Fruit fly (Drosophila melanogaster): ENCODE results near the gene Alp12.

The Alp12 gene

dm6 chr2L:19439598-19440230 lies 15.9 kb downstream of the Alp12 start (continued):
- TF ChIP-seq dan (GFP tag; IDR thresholded peaks at IDR 0.05) = no peak
- TF ChIP-seq fd102C (GFP tag; optimal IDR thresholded peaks at IDR 0.05) = no peak
- TF ChIP-seq luna (GFP tag; optimal IDR thresholded peaks at IDR 0.05) = peak; percentile 58
- TF ChIP-seq hb (GFP tag; IDR thresholded peaks at IDR 0.05; ENCODE audit: partially characterized antibody) = no peak
- peak; percentile 93 for TF ChIP-seq oc (tag; optimal IDR thresholded peaks at IDR 0.05)
- peak; percentile 57 for TF ChIP-seq Lhr (GFP tag; optimal IDR thresholded peaks at IDR 0.05)
- TF ChIP-seq CG1832 (GFP tag; optimal IDR thresholded peaks at IDR 0.05) = no peak
- TF ChIP-seq CG12071 (GFP tag; optimal IDR thresholded peaks at IDR 0.05) = peak; percentile 84
- peak; percentile 91 for TF ChIP-seq sens (GFP tag)
- TF ChIP-seq slp2 (GFP tag; optimal IDR thresholded peaks at IDR 0.05) = peak; percentile 61
- TF ChIP-seq nerfin-2 (GFP tag; IDR thresholded peaks at IDR 0.05; ENCODE audit: partially characterized antibody) = no peak
- TF ChIP-seq gce (GFP tag; IDR thresholded peaks at IDR 0.05) = 0 out of 3 replicates have a peak, but pooled peaks have one; percentile 63
- peak; percentile 71 for TF ChIP-seq NfI (GFP tag; optimal IDR thresholded peaks at IDR 0.05)
- peak; percentile 33 for TF ChIP-seq CG10543 (GFP tag; optimal IDR thresholded peaks at IDR 0.05)
- no peak for TF ChIP-seq CG4617 (GFP tag; optimal IDR thresholded peaks at IDR 0.05; ENCODE audit: borderline replicate concordance)
- TF ChIP-seq otp (GFP tag; IDR thresholded peaks at IDR 0.05) = peak; percentile 83
- 0 out of 3 replicates have a peak, but pooled peaks have one; percentile 60 for TF ChIP-seq CG3726 (GFP tag; IDR thresholded peaks at IDR 0.05)
- peak; percentile 83 for TF ChIP-seq CG1602 (GFP tag; optimal IDR thresholded peaks at IDR 0.05)
- peak; percentile 25 for TF ChIP-seq trh (GFP tag; optimal IDR thresholded peaks at IDR 0.05)
- peak; percentile 80 for TF ChIP-seq Xrp1 (GFP tag; IDR thresholded peaks at IDR 0.05)
- TF ChIP-seq CG11093 (GFP tag; IDR thresholded peaks at IDR 0.05) = peak; percentile 64; the same call in 2 of the 3 replicates
- no peak for TF ChIP-seq pfk (GFP tag; optimal IDR thresholded peaks at IDR 0.05)
- 0 out of 2 replicates have a peak, but pooled peaks have one; percentile 36 for TF ChIP-seq Gsc (GFP tag; IDR thresholded peaks at IDR 0.05)
- 0 out of 4 replicates have a peak, but pooled peaks have one; percentile 23 for TF ChIP-seq Gug (GFP tag; IDR thresholded peaks at IDR 0.05)
- TF ChIP-seq CG10565 (GFP tag; optimal IDR thresholded peaks at IDR 0.05) = no peak
- TF ChIP-seq Nf-YB (GFP tag; optimal IDR thresholded peaks at IDR 0.05) = peak; percentile 40
- peak; percentile 83 for TF ChIP-seq CG7839 (tag; optimal IDR thresholded peaks at IDR 0.05)
- no peak for TF ChIP-seq mld (GFP tag; IDR thresholded peaks at IDR 0.05; ENCODE audit: partially characterized antibody)
- peak; percentile 61 for TF ChIP-seq CG31441 (GFP tag; IDR thresholded peaks at IDR 0.05)
- peak; percentile 65 for TF ChIP-seq CG3281 (GFP tag; optimal IDR thresholded peaks at IDR 0.05)
- TF ChIP-seq CG13624 (GFP tag; optimal IDR thresholded peaks at IDR 0.05) = peak; percentile 80
- no peak for TF ChIP-seq HmgD (GFP tag; optimal IDR thresholded peaks at IDR 0.05)
- TF ChIP-seq CG3065 (GFP tag; optimal IDR thresholded peaks at IDR 0.05) = peak; percentile 77
- TF ChIP-seq cad (GFP tag; optimal IDR thresholded peaks at IDR 0.05) = no peak
- TF ChIP-seq Nf-YA (GFP tag; IDR thresholded peaks at IDR 0.05) = peak; percentile 91
- TF ChIP-seq tap (tag; optimal IDR thresholded peaks at IDR 0.05) = peak; percentile 72
- TF ChIP-seq CG17612 (GFP tag; IDR thresholded peaks at IDR 0.05) = no peak
- TF ChIP-seq Deaf1 (tag; optimal IDR thresholded peaks at IDR 0.05) = peak; percentile 75
- peak; percentile 21; the same call in 1 of the 2 replicates for TF ChIP-seq peb (GFP tag; IDR thresholded peaks at IDR 0.05)
- no peak for TF ChIP-seq sim (GFP tag; IDR thresholded peaks at IDR 0.05)
- TF ChIP-seq CG30020 (tag; optimal IDR thresholded peaks at IDR 0.05) = peak; percentile 16
- TF ChIP-seq CG10654 (GFP tag; optimal IDR thresholded peaks at IDR 0.05) = peak; percentile 63
- TF ChIP-seq ase (GFP tag; IDR thresholded peaks at IDR 0.05) = peak; percentile 75; the same call in 2 of the 3 replicates
- TF ChIP-seq CG16779 (GFP tag; IDR thresholded peaks at IDR 0.05) = peak; percentile 65; the same call in 1 of the 2 replicates
- TF ChIP-seq lov (optimal IDR thresholded peaks at IDR 0.05) = no peak
- peak; percentile 33; the same call in 1 of the 3 replicates for TF ChIP-seq lov (GFP tag; IDR thresholded peaks at IDR 0.05)
- TF ChIP-seq CG12219 (GFP tag; optimal IDR thresholded peaks at IDR 0.05) = peak; percentile 86
- TF ChIP-seq prd (optimal IDR thresholded peaks at IDR 0.05) = no peak
- peak; percentile 72 for TF ChIP-seq prd (GFP tag; IDR thresholded peaks at IDR 0.05)
- peak; percentile 93 for TF ChIP-seq CG11696 (GFP tag; IDR thresholded peaks at IDR 0.05)

Data from whole organism, embryonic.